Fruit fly (Drosophila melanogaster): ENCODE data around the gene btl.
A peak's percentile ranks its signal among the peaks of the same experiment; 100 is the strongest.

Gene btl

dm6 chr3L:14036867-14037313 lies 38.7 kb upstream of the btl start, which contains the start of gene Hsp110 (continued):
- no peak for TF ChIP-seq CG1647 (GFP tag; optimal IDR thresholded peaks at IDR 0.05)
- TF ChIP-seq Sry-δ (GFP tag; optimal IDR thresholded peaks at IDR 0.05): peak; percentile 98
- TF ChIP-seq pzg (GFP tag; optimal IDR thresholded peaks at IDR 0.05): peak; percentile 92
- TF ChIP-seq slp2 (GFP tag; optimal IDR thresholded peaks at IDR 0.05): no peak
- peak; percentile 16; the same call in 1 of the 2 replicates for TF ChIP-seq E2f1 (GFP tag; IDR thresholded peaks at IDR 0.05)
- TF ChIP-seq dmrt11E (tag; optimal IDR thresholded peaks at IDR 0.05): no peak
- peak; percentile 95 for TF ChIP-seq E2f2 (GFP tag; IDR thresholded peaks at IDR 0.05)
- peak; percentile 98 for TF ChIP-seq Dref (GFP tag; IDR thresholded peaks at IDR 0.05)
- TF ChIP-seq her (GFP tag; optimal IDR thresholded peaks at IDR 0.05): peak; percentile 49
- no peak for TF ChIP-seq CG2875 (GFP tag; optimal IDR thresholded peaks at IDR 0.05)
- no peak for TF ChIP-seq CG11560 (tag; IDR thresholded peaks at IDR 0.05)
- no peak for TF ChIP-seq CG3065 (GFP tag; optimal IDR thresholded peaks at IDR 0.05)
- TF ChIP-seq CG2712 (tag; optimal IDR thresholded peaks at IDR 0.05): peak; percentile 42
- peak; percentile 71 for TF ChIP-seq CG4617 (GFP tag; optimal IDR thresholded peaks at IDR 0.05; ENCODE audit: borderline replicate concordance)
- peak; percentile 27 for TF ChIP-seq gfzf (GFP tag; optimal IDR thresholded peaks at IDR 0.05)
- peak; percentile 19; the same call in 1 of the 2 replicates for TF ChIP-seq Atf6 (GFP tag; IDR thresholded peaks at IDR 0.05)
- TF ChIP-seq fd3F (GFP tag; optimal IDR thresholded peaks at IDR 0.05): no peak
- no peak for TF ChIP-seq CG2202 (tag; optimal IDR thresholded peaks at IDR 0.05)
- TF ChIP-seq Dek (tag; optimal IDR thresholded peaks at IDR 0.05): peak; percentile 37
- TF ChIP-seq Tbp (GFP tag; optimal IDR thresholded peaks at IDR 0.05): no peak
- no peak for TF ChIP-seq CG17612 (GFP tag; IDR thresholded peaks at IDR 0.05)
- peak; percentile 62 for TF ChIP-seq lilli (GFP tag; optimal IDR thresholded peaks at IDR 0.05)
- peak; percentile 98 for TF ChIP-seq hbn (GFP tag; IDR thresholded peaks at IDR 0.05; ENCODE audit: partially characterized antibody)
- TF ChIP-seq CG12104 (GFP tag; optimal IDR thresholded peaks at IDR 0.05): no peak
- no peak for TF ChIP-seq CG17385 (GFP tag; optimal IDR thresholded peaks at IDR 0.05)
- TF ChIP-seq knrl (GFP tag; IDR thresholded peaks at IDR 0.05; ENCODE audit: partially characterized antibody): peak; percentile 99
- TF ChIP-seq CG9797 (GFP tag; optimal IDR thresholded peaks at IDR 0.05): no peak
- no peak for TF ChIP-seq az2 (GFP tag; optimal IDR thresholded peaks at IDR 0.05)
- TF ChIP-seq inv (GFP tag; IDR thresholded peaks at IDR 0.05; ENCODE audit: partially characterized antibody): peak; percentile 99
- no peak for TF ChIP-seq sr (GFP tag; IDR thresholded peaks at IDR 0.05)
- TF ChIP-seq bigmax (GFP tag; optimal IDR thresholded peaks at IDR 0.05): peak; percentile 76
- peak; percentile 52 for TF ChIP-seq lab (GFP tag; optimal IDR thresholded peaks at IDR 0.05)
- no peak for TF ChIP-seq pfk (GFP tag; optimal IDR thresholded peaks at IDR 0.05)
- no peak for TF ChIP-seq seq (GFP tag; IDR thresholded peaks at IDR 0.05)
- TF ChIP-seq HLH4C (GFP tag; IDR thresholded peaks at IDR 0.05; ENCODE audit: partially characterized antibody): peak; percentile 98
- TF ChIP-seq salm (tag; optimal IDR thresholded peaks at IDR 0.05): no peak
- TF ChIP-seq CG12744 (GFP tag; optimal IDR thresholded peaks at IDR 0.05): no peak
- TF ChIP-seq CG13894 (tag; optimal IDR thresholded peaks at IDR 0.05): peak; percentile 42
- TF ChIP-seq mirr (GFP tag; optimal IDR thresholded peaks at IDR 0.05): peak; percentile 51
- TF ChIP-seq sug (tag; optimal IDR thresholded peaks at IDR 0.05): peak; percentile 49
- TF ChIP-seq CG5180 (GFP tag; optimal IDR thresholded peaks at IDR 0.05): no peak
- TF ChIP-seq zf30C (GFP tag; optimal IDR thresholded peaks at IDR 0.05): no peak
- TF ChIP-seq zfh2 (GFP tag; optimal IDR thresholded peaks at IDR 0.05): peak; percentile 33
- TF ChIP-seq rib (GFP tag; IDR thresholded peaks at IDR 0.05): peak; percentile 81
- no peak for TF ChIP-seq lmd (GFP tag; IDR thresholded peaks at IDR 0.05)
- no peak for TF ChIP-seq CG9609 (GFP tag; optimal IDR thresholded peaks at IDR 0.05)
- TF ChIP-seq CG42726 (GFP tag; IDR thresholded peaks at IDR 0.05; ENCODE audit: partially characterized antibody): peak; percentile 99
- TF ChIP-seq Nf-YB (GFP tag; optimal IDR thresholded peaks at IDR 0.05): peak; percentile 29
- TF ChIP-seq tgo (GFP tag; IDR thresholded peaks at IDR 0.05): no peak
- TF ChIP-seq Camta (GFP tag; optimal IDR thresholded peaks at IDR 0.05): no peak
- no peak for TF ChIP-seq H2.0 (GFP tag; IDR thresholded peaks at IDR 0.05)
